Worm (Caenorhabditis elegans) whole organism, midembryonic: ENCODE data around the gene dop-1.

Source experiments
- tab-1 ChIP-seq: fragments of 200-800 bp; sonication (Bioruptor generic); IDR thresholded peaks from 2 replicates; pipeline ENCODE4 v1.3.6; 2022; ENCODE audit warnings: missing genetic modification characterization, missing compliant biosample characterization
- ztf-23 ChIP-seq: fragments of 200-800 bp; sonication (Bioruptor generic); IDR thresholded peaks from 2 replicates; pipeline ENCODE4 v1.3.6; 2022; ENCODE audit warnings: missing genetic modification reagents, missing genetic modification characterization, missing compliant biosample characterization
- ztf-29 ChIP-seq: fragments of 200-800 bp; sonication (Bioruptor generic); IDR thresholded peaks from 2 replicates; pipeline ENCODE4 v1.3.6; 2022; ENCODE audit warnings: missing genetic modification reagents, missing genetic modification characterization, missing compliant biosample characterization

- TF ChIP-seq tab-1 (GFP tag; lab: Robert Waterston, UW) (peak; percentile 92), ztf-29 (GFP tag; lab: Robert Waterston, UW) (peak; percentile 86; the same call in 1 of the 2 replicates), ztf-23 (GFP tag; lab: Robert Waterston, UW) (peak; percentile 81)
Observed at ce11 chrX:4444073-4444472, 25.4 kb upstream of the dop-1 start.
